Worm (Caenorhabditis elegans): ENCODE results near the gene C49C8.5.

The C49C8.5 gene

DNA sequence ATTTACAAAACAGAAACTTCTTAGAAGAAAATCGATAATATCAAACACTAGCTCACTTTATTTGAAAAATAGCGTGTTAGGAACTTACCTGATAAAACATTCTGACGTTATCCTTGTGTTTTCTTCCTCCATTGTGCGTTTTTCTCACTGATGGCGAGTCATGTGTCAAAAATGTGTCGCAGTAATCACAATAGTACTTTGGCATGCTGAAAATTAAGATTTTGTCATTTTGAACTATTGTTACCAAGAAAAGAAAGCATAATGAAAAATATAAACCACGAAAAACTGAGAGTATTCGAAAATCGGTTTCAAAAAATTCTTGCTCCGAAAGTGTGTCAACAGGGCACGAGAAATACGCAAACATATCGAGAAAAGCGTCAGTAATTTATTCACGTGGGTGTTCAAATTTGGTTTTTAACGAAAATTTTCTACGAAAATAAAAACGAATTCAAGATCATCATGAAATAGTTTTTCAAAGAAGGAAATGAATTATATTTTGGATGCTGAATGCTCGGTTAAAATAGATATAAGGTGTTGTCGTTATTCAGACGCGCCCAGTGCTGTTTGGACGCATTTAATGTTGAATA lies 34.2 kb upstream of the C49C8.5 start, which contains the start of gene snrp-3 (continued):
- peak in 1 of 2 experiments; percentile 47 for TF ChIP-seq ztf-11 (tag; optimal IDR thresholded peaks at IDR 0.05)
- TF ChIP-seq aha-1 (tag; optimal IDR thresholded peaks at IDR 0.05): peak; percentile 17
- peak; percentile 75 for TF ChIP-seq ceh-8 (GFP tag; optimal IDR thresholded peaks at IDR 0.05)
- TF ChIP-seq irx-1 (tag; optimal IDR thresholded peaks at IDR 0.05): peak; percentile 83
- TF ChIP-seq skn-1 (tag; optimal IDR thresholded peaks at IDR 0.05): peak; percentile 80
- peak; percentile 44 for TF ChIP-seq hpl-2 (GFP tag; optimal IDR thresholded peaks at IDR 0.05)
- TF ChIP-seq unc-98 (GFP tag; IDR thresholded peaks at IDR 0.05): no peak
- no peak for TF ChIP-seq C34B4.2 (tag; optimal IDR thresholded peaks at IDR 0.05)
- no peak for TF ChIP-seq pag-3 (tag; optimal IDR thresholded peaks at IDR 0.05; ENCODE audit: borderline replicate concordance, insufficient read depth)
- peak; percentile 87 for TF ChIP-seq fos-1 (tag; optimal IDR thresholded peaks at IDR 0.05)
- peak in 2 of 6 experiments; percentile 61 to 76 for TF ChIP-seq elt-3 (tag; optimal IDR thresholded peaks at IDR 0.05)
- TF ChIP-seq pqm-1 (tag; optimal IDR thresholded peaks at IDR 0.05): no peak
- no peak for TF ChIP-seq ets-5 (GFP tag; IDR thresholded peaks at IDR 0.05)
- peak; percentile 95 to 98 (median 97) for TF ChIP-seq dpl-1 (GFP tag; optimal IDR thresholded peaks at IDR 0.05)
- TF ChIP-seq nhr-20 (tag; optimal IDR thresholded peaks at IDR 0.05): peak; percentile 89
- peak; percentile 41; the same call in 1 of the 2 replicates for TF ChIP-seq mab-9 (GFP tag; IDR thresholded peaks at IDR 0.05)
- peak; percentile 20 for TF ChIP-seq fkh-10 (GFP tag; optimal IDR thresholded peaks at IDR 0.05)
- TF ChIP-seq mef-2 (tag; optimal IDR thresholded peaks at IDR 0.05): no peak
- TF ChIP-seq nhr-237 (tag; optimal IDR thresholded peaks at IDR 0.05): no peak
- TF ChIP-seq grh-1 (GFP tag; IDR thresholded peaks at IDR 0.05): peak; percentile 77
- TF ChIP-seq zag-1 (tag; optimal IDR thresholded peaks at IDR 0.05): peak; percentile 82
- peak; percentile 65 for TF ChIP-seq lir-3 (tag; optimal IDR thresholded peaks at IDR 0.05; ENCODE audit: poor library complexity)
- no peak for TF ChIP-seq ceh-63 (GFP tag; optimal IDR thresholded peaks at IDR 0.05)
- TF ChIP-seq hlh-17 (GFP tag; optimal IDR thresholded peaks at IDR 0.05; ENCODE audit: borderline replicate concordance): no peak
- TF ChIP-seq snu-23 (GFP tag; optimal IDR thresholded peaks at IDR 0.05): peak; percentile 91
- no peak for TF ChIP-seq nhr-76 (tag; optimal IDR thresholded peaks at IDR 0.05)
- TF ChIP-seq ceh-88 (GFP tag; IDR thresholded peaks at IDR 0.05): no peak
- peak in 1 of 2 experiments; percentile 83 for TF ChIP-seq mdl-1 (tag; optimal IDR thresholded peaks at IDR 0.05)
- no peak for TF ChIP-seq unc-62 (GFP tag; optimal IDR thresholded peaks at IDR 0.05)
- TF ChIP-seq ztf-4 (tag; optimal IDR thresholded peaks at IDR 0.05): peak; percentile 50
- TF ChIP-seq ces-1 (GFP tag; optimal IDR thresholded peaks at IDR 0.05): no peak
- no peak for TF ChIP-seq alr-1 (tag; optimal IDR thresholded peaks at IDR 0.05; ENCODE audit: borderline replicate concordance)
- TF ChIP-seq blmp-1 (tag; optimal IDR thresholded peaks at IDR 0.05): peak; percentile 68
- peak; percentile 67 for TF ChIP-seq fkh-8 (tag; optimal IDR thresholded peaks at IDR 0.05)
- peak; percentile 23 for TF ChIP-seq unc-130 (tag; optimal IDR thresholded peaks at IDR 0.05)
- TF ChIP-seq egl-27 (tag; optimal IDR thresholded peaks at IDR 0.05): peak in 1 of 2 experiments; percentile 9
- no peak for TF ChIP-seq hlh-4 (tag; optimal IDR thresholded peaks at IDR 0.05)
- TF ChIP-seq lin-15B (tag; optimal IDR thresholded peaks at IDR 0.05): peak; percentile 77
- TF ChIP-seq lsy-2 (tag; optimal IDR thresholded peaks at IDR 0.05): peak; percentile 92 to 94
- peak; percentile 7 for TF ChIP-seq ceh-90 (tag; optimal IDR thresholded peaks at IDR 0.05)
- peak; percentile 97 for TF ChIP-seq mep-1 (tag; optimal IDR thresholded peaks at IDR 0.05)
- peak; percentile 85 for TF ChIP-seq nhr-19 (GFP tag; conservative IDR thresholded peaks at IDR 0.05)
- peak; percentile 66 for TF ChIP-seq zip-4 (GFP tag; optimal IDR thresholded peaks at IDR 0.05)
- TF ChIP-seq nhr-11 (tag; optimal IDR thresholded peaks at IDR 0.05): peak; percentile 80
- peak; percentile 83 for TF ChIP-seq lin-14 (GFP tag; optimal IDR thresholded peaks at IDR 0.05)
- no peak for TF ChIP-seq unc-30 (tag; optimal IDR thresholded peaks at IDR 0.05)
- peak; percentile 91 for TF ChIP-seq nhr-47 (tag; optimal IDR thresholded peaks at IDR 0.05)
- no peak for TF ChIP-seq sptf-1 (tag; optimal IDR thresholded peaks at IDR 0.05)
- TF ChIP-seq nhr-84 (tag; optimal IDR thresholded peaks at IDR 0.05): no peak
- peak; percentile 94 to 98 for TF ChIP-seq lin-35 (GFP tag; optimal IDR thresholded peaks at IDR 0.05)
- TF ChIP-seq C04F5.9 (tag; optimal IDR thresholded peaks at IDR 0.05): peak; percentile 55

Data from whole organism, L1 larva.